Fruit fly (Drosophila melanogaster) whole organism, embryonic: ENCODE results near the gene Blm.

Experiments
- Deaf1 ChIP-seq: fragments of 200-800 bp; optimal IDR thresholded peaks from 3 replicates; lab custom pipeline; 2019; ENCODE audit warnings: missing biosample characterization, mild to moderate bottlenecking, missing genetic modification characterization, moderate library complexity
- E2f2 ChIP-seq: fragments of 200-800 bp; sonication (Bioruptor generic); IDR thresholded peaks from 2 replicates; pipeline ENCODE4 v1.3.6; 2022; ENCODE audit warnings: missing biosample characterization, missing genetic modification characterization
- Eip74EF ChIP-seq, 2 experiments: fragments of 200-800 bp in 1 of 2; fragments of >200 bp in 1 of 2; sonication (Bioruptor generic) in 1 of 2; optimal IDR thresholded peaks; 2 replicates each; lab custom pipeline; 2017 to 2019; ENCODE audit warnings: missing biosample characterization in 2 of 2, missing genetic modification characterization in 2 of 2, mild to moderate bottlenecking in 1 of 2, moderate library complexity in 1 of 2
- HmgZ ChIP-seq: fragments of 200-800 bp; sonication (Bioruptor generic); optimal IDR thresholded peaks from 2 replicates; lab custom pipeline; 2018; ENCODE audit warnings: missing biosample characterization, mild to moderate bottlenecking, missing genetic modification characterization
- Sin3A ChIP-seq: fragments of >200 bp; optimal IDR thresholded peaks from 2 replicates; lab custom pipeline; 2018
- hkb ChIP-seq, 2 experiments: fragments of 200-800 bp in 1 of 2; fragments of >200 bp in 1 of 2; sonication (Bioruptor generic) in 1 of 2; IDR thresholded peaks in 1 of 2; optimal IDR thresholded peaks in 1 of 2; 2 replicates each; pipeline versions ENCODE4 v1.3.6 to Lab custom; 2017 to 2022; ENCODE audit warnings: missing biosample characterization in 1 of 2, missing genetic modification characterization in 1 of 2

- TF ChIP-seq Sin3A (lab: Kevin White, UChicago) (no peak), Eip74EF (GFP tag; optimal IDR thresholded peaks at IDR 0.05; lab: Kevin White, UChicago) (no peak), E2f2 (GFP tag; lab: Robert Waterston, UW) (no peak), hkb (optimal IDR thresholded peaks at IDR 0.05; lab: Kevin White, UChicago) (no peak), hkb (GFP tag; IDR thresholded peaks at IDR 0.05; lab: Robert Waterston, UW) (no peak), HmgZ (tag; lab: Kevin White, UChicago) (no peak), Deaf1 (tag; lab: Kevin White, UChicago) (no peak)
These were observed 18.4 kb upstream of the Blm start for dm6 chr3R:11759971-11760370.
